Worm (Caenorhabditis elegans) whole organism, L1 larva: ENCODE results near the gene plp-2.
A peak's percentile ranks its signal among the peaks of the same experiment; 100 is the strongest.

Experiments
- F16B12.6 ChIP-seq: fragments of 150-350 bp; optimal IDR thresholded peaks from 2 replicates; lab custom pipeline; 2014; ENCODE audit warnings: missing biosample characterization, missing genetic modification characterization
- aha-1 ChIP-seq: fragments of 150-350 bp; optimal IDR thresholded peaks from 2 replicates; lab custom pipeline; 2014; ENCODE audit warnings: missing biosample characterization, missing genetic modification characterization
- blmp-1 ChIP-seq: fragments of 150-350 bp; optimal IDR thresholded peaks from 2 replicates; lab custom pipeline; 2014; ENCODE audit warnings: missing biosample characterization, missing genetic modification characterization
- ceh-63 ChIP-seq: fragments of 200-800 bp; sonication (Bioruptor generic); optimal IDR thresholded peaks from 2 replicates; lab custom pipeline; 2018; ENCODE audit warnings: mild to moderate bottlenecking, missing genetic modification characterization, missing compliant biosample characterization
- ceh-8 ChIP-seq: fragments of 200-800 bp; sonication (Bioruptor generic); optimal IDR thresholded peaks from 2 replicates; lab custom pipeline; 2018; ENCODE audit warnings: mild to moderate bottlenecking, missing genetic modification characterization, moderate library complexity, missing compliant biosample characterization
- ceh-88 ChIP-seq: fragments of 200-800 bp; sonication (Bioruptor generic); IDR thresholded peaks from 2 replicates; pipeline ENCODE4 v1.3.6; 2022; ENCODE audit warnings: missing genetic modification characterization, missing compliant biosample characterization
- ces-1 ChIP-seq: fragments of 150-350 bp; optimal IDR thresholded peaks from 2 replicates; lab custom pipeline; 2014; ENCODE audit warnings: missing biosample characterization, missing genetic modification reagents, missing genetic modification characterization
- dpl-1 ChIP-seq, 3 experiments: fragments of 150-350 bp in 2 of 3; sonication (generic microtip) in 1 of 3; optimal IDR thresholded peaks; 2 replicates each; lab custom pipeline; 2014 to 2017; ENCODE audit warnings: missing biosample characterization in 3 of 3, missing genetic modification characterization in 3 of 3, missing genetic modification reagents in 3 of 3
- efl-1 ChIP-seq, 4 experiments: fragments of 150-350 bp; optimal IDR thresholded peaks in 3 of 4; peaks in 1 of 4; 1 replicate in 1 of 4; 2 replicates in 3 of 4; lab custom pipeline; 2014; ENCODE audit warnings: missing biosample characterization in 2 of 4, missing genetic modification characterization in 2 of 4, missing genetic modification reagents in 2 of 4
- efl-3 ChIP-seq: fragments of 200-800 bp; sonication (Bioruptor generic); optimal IDR thresholded peaks from 2 replicates; lab custom pipeline; 2018; ENCODE audit warnings: mild to moderate bottlenecking, missing genetic modification characterization, missing compliant biosample characterization
- egl-13 ChIP-seq: sonication (generic microtip); optimal IDR thresholded peaks from 2 replicates; lab custom pipeline; 2016; ENCODE audit warnings: missing genotype, missing genetic modification reagents, missing genetic modification characterization, missing compliant biosample characterization
- egl-27 ChIP-seq, 2 experiments: fragments of 150-350 bp in 1 of 2; sonication (generic microtip); optimal IDR thresholded peaks; 3 replicates each; lab custom pipeline; 2017 to 2018; ENCODE audit warnings: missing biosample characterization in 2 of 2, missing genetic modification characterization in 2 of 2, missing genetic modification reagents in 2 of 2
- elt-2 ChIP-seq: sonication (generic microtip); optimal IDR thresholded peaks from 2 replicates; lab custom pipeline; 2016; ENCODE audit warnings: missing genetic modification characterization, mild to moderate bottlenecking, inconsistent platforms, missing compliant biosample characterization, missing genetic modification reagents
- elt-3 ChIP-seq, 6 experiments: fragments of 150-350 bp in 1 of 6; sonication (generic microtip); optimal IDR thresholded peaks; 2 replicates each; lab custom pipeline; 2017 to 2018; ENCODE audit warnings: missing biosample characterization in 6 of 6, missing genetic modification characterization in 6 of 6, inconsistent platforms in 1 of 6
- fkh-8 ChIP-seq: sonication (generic microtip); optimal IDR thresholded peaks from 2 replicates; lab custom pipeline; 2016; ENCODE audit warnings: mild to moderate bottlenecking, missing genetic modification characterization, missing compliant biosample characterization
- fos-1 ChIP-seq: fragments of 150-350 bp; optimal IDR thresholded peaks from 2 replicates; lab custom pipeline; 2014; ENCODE audit warnings: missing biosample characterization, missing genetic modification characterization
- grh-1 ChIP-seq: fragments of 200-800 bp; sonication (Bioruptor generic); IDR thresholded peaks from 2 replicates; pipeline ENCODE4 v1.3.6; 2022; ENCODE audit warnings: missing genetic modification reagents, missing genetic modification characterization, missing compliant biosample characterization
- hlh-17 ChIP-seq: fragments of 200-800 bp; sonication (Bioruptor generic); optimal IDR thresholded peaks from 2 replicates; lab custom pipeline; 2018; ENCODE audit warnings: missing genetic modification characterization, mild to moderate bottlenecking, missing compliant biosample characterization, moderate library complexity, borderline replicate concordance
- hpl-2 ChIP-seq: fragments of 150-350 bp; optimal IDR thresholded peaks from 2 replicates; lab custom pipeline; 2014; ENCODE audit warnings: missing biosample characterization, missing genetic modification reagents, missing genetic modification characterization
- jun-1 ChIP-seq: fragments of 150-350 bp; optimal IDR thresholded peaks from 2 replicates; lab custom pipeline; 2014; ENCODE audit warnings: missing biosample characterization, missing genetic modification reagents, missing genetic modification characterization
- lin-14 ChIP-seq: fragments of 200-800 bp; sonication (Bioruptor generic); optimal IDR thresholded peaks from 2 replicates; lab custom pipeline; 2018; ENCODE audit warnings: mild to moderate bottlenecking, missing genetic modification characterization, moderate library complexity, missing compliant biosample characterization
- lin-35 ChIP-seq, 2 experiments: fragments of 150-350 bp; optimal IDR thresholded peaks; 2 replicates each; lab custom pipeline; 2014; ENCODE audit warnings: missing biosample characterization in 2 of 2, missing genetic modification characterization in 2 of 2, missing genetic modification reagents in 2 of 2
- mab-9 ChIP-seq: fragments of 200-800 bp; sonication (Bioruptor generic); IDR thresholded peaks from 2 replicates; pipeline ENCODE4 v1.3.6; 2022; ENCODE audit warnings: missing genetic modification reagents, missing genetic modification characterization, missing compliant biosample characterization
- mep-1 ChIP-seq: fragments of 150-350 bp; optimal IDR thresholded peaks from 2 replicates; lab custom pipeline; 2014; ENCODE audit warnings: missing biosample characterization, missing genetic modification characterization
- nhr-19 ChIP-seq: fragments of 200-800 bp; sonication (Bioruptor generic); conservative IDR thresholded peaks from 2 replicates; pipeline ENCODE4 v1.3.6; 2022; ENCODE audit warnings: missing genetic modification characterization, missing compliant biosample characterization
- nhr-20 ChIP-seq: sonication (generic microtip); optimal IDR thresholded peaks from 2 replicates; lab custom pipeline; 2016; ENCODE audit warnings: mild to moderate bottlenecking, missing genetic modification characterization, missing compliant biosample characterization
- nhr-28 ChIP-seq: fragments of 150-350 bp; optimal IDR thresholded peaks from 2 replicates; lab custom pipeline; 2014; ENCODE audit warnings: missing biosample characterization, missing genetic modification characterization
- nhr-47 ChIP-seq: sonication (generic microtip); optimal IDR thresholded peaks from 2 replicates; lab custom pipeline; 2016; ENCODE audit warnings: mild to moderate bottlenecking, missing genetic modification characterization, moderate library complexity, missing compliant biosample characterization
- nhr-76 ChIP-seq: sonication (generic microtip); optimal IDR thresholded peaks from 2 replicates; lab custom pipeline; 2017; ENCODE audit warnings: missing biosample characterization, missing genetic modification characterization
- nhr-77 ChIP-seq: fragments of 150-350 bp; optimal IDR thresholded peaks from 2 replicates; lab custom pipeline; 2014; ENCODE audit warnings: missing biosample characterization, missing genetic modification characterization
- nhr-84 ChIP-seq: sonication (generic microtip); optimal IDR thresholded peaks from 2 replicates; lab custom pipeline; 2017; ENCODE audit warnings: missing biosample characterization, missing genetic modification characterization
- nhr-85 ChIP-seq: sonication (generic microtip); peaks from one replicate; lab custom pipeline; 2016; ENCODE audit warnings: missing genetic modification characterization, inconsistent platforms, missing compliant biosample characterization
- nhr-90 ChIP-seq: sonication (generic microtip); optimal IDR thresholded peaks from 2 replicates; lab custom pipeline; 2016; ENCODE audit warnings: mild to moderate bottlenecking, missing genetic modification characterization, missing compliant biosample characterization; ENCODE audit not compliant: poor library complexity
- pag-3 ChIP-seq: sonication (generic microtip); optimal IDR thresholded peaks from 2 replicates; lab custom pipeline; 2017; ENCODE audit warnings: missing genetic modification characterization, mild to moderate bottlenecking, missing compliant biosample characterization, antibody characterized with exemption, borderline replicate concordance; ENCODE audit not compliant: insufficient read depth
- pax-3 ChIP-seq: fragments of 200-800 bp; sonication (Bioruptor generic); optimal IDR thresholded peaks from 2 replicates; lab custom pipeline; 2018; ENCODE audit warnings: mild to moderate bottlenecking, missing genetic modification characterization, moderate library complexity, missing compliant biosample characterization
- pqm-1 ChIP-seq: sonication (generic microtip); optimal IDR thresholded peaks from 3 replicates; lab custom pipeline; 2017; ENCODE audit warnings: missing biosample characterization, missing genetic modification characterization
- rnt-1 ChIP-seq: sonication (generic microtip); optimal IDR thresholded peaks from 2 replicates; lab custom pipeline; 2016; ENCODE audit warnings: mild to moderate bottlenecking, missing genetic modification characterization, moderate library complexity, missing compliant biosample characterization
- skn-1 ChIP-seq: fragments of 150-350 bp; optimal IDR thresholded peaks from 2 replicates; lab custom pipeline; 2014; ENCODE audit warnings: missing biosample characterization, missing genetic modification characterization
- sox-4 ChIP-seq: sonication (generic microtip); optimal IDR thresholded peaks from 2 replicates; lab custom pipeline; 2016; ENCODE audit warnings: missing genetic modification characterization, missing compliant biosample characterization
- sptf-1 ChIP-seq: fragments of 150-350 bp; optimal IDR thresholded peaks from 2 replicates; lab custom pipeline; 2014; ENCODE audit warnings: missing biosample characterization, missing genetic modification characterization
- swsn-7 ChIP-seq: sonication (generic microtip); optimal IDR thresholded peaks from 2 replicates; lab custom pipeline; 2016; ENCODE audit warnings: missing genetic modification characterization, missing compliant biosample characterization
- tlp-1 ChIP-seq: fragments of 150-350 bp; optimal IDR thresholded peaks from 2 replicates; lab custom pipeline; 2014; ENCODE audit warnings: missing biosample characterization, missing genetic modification characterization
- unc-130 ChIP-seq: fragments of 150-350 bp; optimal IDR thresholded peaks from 2 replicates; lab custom pipeline; 2017; ENCODE audit warnings: missing biosample characterization, missing genetic modification characterization, inconsistent platforms
- unc-30 ChIP-seq: sonication (generic microtip); optimal IDR thresholded peaks from 2 replicates; lab custom pipeline; 2017; ENCODE audit warnings: missing biosample characterization, missing genetic modification characterization
- unc-86 ChIP-seq: sonication (generic microtip); optimal IDR thresholded peaks from 2 replicates; lab custom pipeline; 2016; ENCODE audit warnings: missing genetic modification characterization, missing compliant biosample characterization
- unc-98 ChIP-seq: fragments of 200-800 bp; sonication (Bioruptor generic); IDR thresholded peaks from 2 replicates; pipeline ENCODE4 v1.3.6; 2022; ENCODE audit warnings: missing genetic modification characterization, missing compliant biosample characterization
- xbp-1 ChIP-seq: sonication (generic microtip); optimal IDR thresholded peaks from 2 replicates; lab custom pipeline; 2016; ENCODE audit warnings: missing genetic modification characterization, missing compliant biosample characterization
- zag-1 ChIP-seq: fragments of 150-350 bp; optimal IDR thresholded peaks from 2 replicates; lab custom pipeline; 2014; ENCODE audit warnings: missing biosample characterization, missing genetic modification characterization
- zip-4 ChIP-seq: fragments of 200-800 bp; sonication (Bioruptor generic); optimal IDR thresholded peaks from 2 replicates; lab custom pipeline; 2018; ENCODE audit warnings: mild to moderate bottlenecking, missing genetic modification characterization, moderate library complexity, missing compliant biosample characterization
- ztf-4 ChIP-seq: fragments of 150-350 bp; optimal IDR thresholded peaks from 2 replicates; lab custom pipeline; 2014; ENCODE audit warnings: missing biosample characterization, missing genetic modification characterization

plp-2 gene

ce11 chrX:14973085-14973484, 9.5 kb downstream of the plp-2 start:
- TF ChIP-seq dpl-1 (GFP tag; optimal IDR thresholded peaks at IDR 0.05; lab: Kevin White, UChicago) (no peak), nhr-85 (tag; lab: Kevin White, UChicago) (peak; percentile 54), ztf-4 (tag; lab: Kevin White, UChicago) (no peak), efl-1 (optimal IDR thresholded peaks at IDR 0.05; lab: Kevin White, UChicago) (no peak), efl-1 (GFP tag; optimal IDR thresholded peaks at IDR 0.05 in 1 of 2; lab: Kevin White, UChicago) (peak in 1 of 2 experiments; percentile 89)

ce11 chrX:14970221-14970801, 12.3 kb downstream of the plp-2 start, which contains the start of the genes flwr-1 and tbc-1:
TSS of gene flwr-1 (minus strand) at chrX:14970271.
TSS of gene tbc-1 (plus strand) at chrX:14970751.
- TF ChIP-seq tlp-1 (tag; lab: Kevin White, UChicago), result no peak
- 0 out of 2 replicates have a peak, but pooled peaks have one; percentile 31 for TF ChIP-seq nhr-19 (GFP tag; lab: Robert Waterston, UW)
- no peak for TF ChIP-seq unc-30
- TF ChIP-seq rnt-1 (tag; lab: Kevin White, UChicago), result peak; percentile 29
- no peak for TF ChIP-seq F16B12.6 (tag; lab: Kevin White, UChicago)
- TF ChIP-seq hpl-2 (GFP tag; lab: Kevin White, UChicago), result no peak
- no peak for TF ChIP-seq zag-1 (tag; lab: Kevin White, UChicago)
- no peak for TF ChIP-seq unc-98 (GFP tag; lab: Robert Waterston, UW)
- peak; percentile 66 for TF ChIP-seq unc-130 (tag; lab: Kevin White, UChicago)
- TF ChIP-seq pag-3 (tag; lab: Kevin White, UChicago), result no peak
- no peak for TF ChIP-seq nhr-76 (tag; lab: Kevin White, UChicago)
- TF ChIP-seq elt-3 (tag; optimal IDR thresholded peaks at IDR 0.05; lab: Kevin White, UChicago), result no peak
- peak; percentile 30 for TF ChIP-seq fos-1 (tag; lab: Kevin White, UChicago)
- TF ChIP-seq nhr-90, result no peak
- no peak for TF ChIP-seq jun-1 (tag; lab: Kevin White, UChicago)
- peak; percentile 51 for TF ChIP-seq fkh-8 (tag; lab: Kevin White, UChicago)
- peak; percentile 53 for TF ChIP-seq swsn-7 (tag; lab: Kevin White, UChicago)
- no peak for TF ChIP-seq sox-4 (tag; lab: Kevin White, UChicago)
- TF ChIP-seq ceh-8 (GFP tag; lab: Kevin White, UChicago), result no peak
- TF ChIP-seq xbp-1, result peak; percentile 41
- peak; percentile 53 for TF ChIP-seq lin-14 (GFP tag; lab: Kevin White, UChicago)
- no peak for TF ChIP-seq unc-86 (tag; lab: Kevin White, UChicago)
- peak; percentile 34 for TF ChIP-seq skn-1 (tag; lab: Kevin White, UChicago)
- no peak for TF ChIP-seq sptf-1
- TF ChIP-seq zip-4, result no peak
- TF ChIP-seq ceh-88 (GFP tag; lab: Robert Waterston, UW), result no peak
- no peak for TF ChIP-seq egl-27 (tag; optimal IDR thresholded peaks at IDR 0.05; lab: Kevin White, UChicago)
- no peak for TF ChIP-seq nhr-28 (tag; lab: Kevin White, UChicago)
- TF ChIP-seq efl-3 (GFP tag; lab: Kevin White, UChicago), result no peak
- TF ChIP-seq lin-35 (GFP tag; optimal IDR thresholded peaks at IDR 0.05; lab: Kevin White, UChicago), result peak; percentile 27 to 55
- no peak for TF ChIP-seq nhr-85 (tag; lab: Kevin White, UChicago)
- TF ChIP-seq mab-9 (GFP tag; lab: Robert Waterston, UW), result no peak
- TF ChIP-seq grh-1 (GFP tag; lab: Robert Waterston, UW), result no peak
- TF ChIP-seq aha-1 (tag; lab: Kevin White, UChicago), result no peak
- TF ChIP-seq blmp-1, result no peak
- TF ChIP-seq elt-2 (tag; lab: Kevin White, UChicago), result no peak
- no peak for TF ChIP-seq pax-3 (tag; lab: Kevin White, UChicago)
- TF ChIP-seq hlh-17 (GFP tag; lab: Kevin White, UChicago), result no peak
- no peak for TF ChIP-seq mep-1 (tag; lab: Kevin White, UChicago)
- TF ChIP-seq dpl-1 (GFP tag; optimal IDR thresholded peaks at IDR 0.05; lab: Kevin White, UChicago), result peak in 1 of 3 experiments; percentile 32
- TF ChIP-seq egl-13, result no peak
- TF ChIP-seq pqm-1 (tag; lab: Kevin White, UChicago), result no peak
- peak; percentile 17 for TF ChIP-seq nhr-20
- no peak for TF ChIP-seq nhr-84 (tag; lab: Kevin White, UChicago)
- TF ChIP-seq nhr-47 (tag; lab: Kevin White, UChicago), result peak; percentile 38
- TF ChIP-seq nhr-77 (tag; lab: Kevin White, UChicago), result no peak
- TF ChIP-seq ces-1 (GFP tag; lab: Kevin White, UChicago), result no peak
- no peak for TF ChIP-seq ceh-63 (GFP tag; lab: Kevin White, UChicago)
